Worm (Caenorhabditis elegans) whole organism, L4 larva: ENCODE results near the gene rpa-1.

Experiments used
- F26F4.8 ChIP-seq: fragments of 200-800 bp; sonication (Bioruptor generic); conservative IDR thresholded peaks from 2 replicates; pipeline ENCODE4 v1.3.6; 2022; ENCODE audit warnings: missing genetic modification characterization, missing compliant biosample characterization
- F44E2.7 ChIP-seq: fragments of 200-800 bp; sonication (Bioruptor generic); IDR thresholded peaks from 2 replicates; pipeline ENCODE4 v2.1.2; 2022; ENCODE audit warnings: missing genetic modification characterization, missing compliant biosample characterization
- F49E8.2 ChIP-seq: sonication (generic microtip); optimal IDR thresholded peaks from 2 replicates; lab custom pipeline; 2016; ENCODE audit warnings: missing compliant biosample characterization, mild to moderate bottlenecking, missing genetic modification characterization, borderline replicate concordance
- Y105C5A.15 ChIP-seq: fragments of 200-800 bp; sonication (Bioruptor generic); IDR thresholded peaks from 2 replicates; pipeline ENCODE4 v1.3.6; 2022; ENCODE audit warnings: missing genetic modification characterization, missing compliant biosample characterization
- Y5F2A.4 ChIP-seq: fragments of 200-800 bp; sonication (Bioruptor generic); optimal IDR thresholded peaks from 2 replicates; lab custom pipeline; 2018; ENCODE audit warnings: mild to moderate bottlenecking, missing genetic modification characterization, missing compliant biosample characterization
- ZK337.2 ChIP-seq: fragments of 200-800 bp; sonication (Bioruptor generic); IDR thresholded peaks from 2 replicates; pipeline ENCODE4 v1.3.6; 2022; ENCODE audit warnings: missing genetic modification reagents, missing genetic modification characterization, missing compliant biosample characterization
- ZK546.5 ChIP-seq, 2 experiments: sonication (generic microtip); optimal IDR thresholded peaks; 2 replicates each; lab custom pipeline; 2017; ENCODE audit warnings: missing biosample characterization in 2 of 2, missing genetic modification characterization in 2 of 2
- aha-1 ChIP-seq: fragments of 150-350 bp; peaks from one replicate; lab custom pipeline; 2014; ENCODE audit warnings: missing biosample characterization, missing genetic modification characterization
- ama-1 ChIP-seq: fragments of 150-350 bp; optimal IDR thresholded peaks from 2 replicates; lab custom pipeline; 2014; ENCODE audit warnings: inconsistent platforms, mixed read lengths
- ceh-20 ChIP-seq: fragments of 200-800 bp; sonication (Bioruptor generic); IDR thresholded peaks from 2 replicates; pipeline ENCODE4 v1.3.6; 2022; ENCODE audit warnings: missing genetic modification reagents, missing genetic modification characterization, missing compliant biosample characterization
- ceh-44 ChIP-seq: fragments of 200-800 bp; sonication (Bioruptor generic); IDR thresholded peaks from 2 replicates; pipeline ENCODE4 v1.3.6; 2022; ENCODE audit warnings: missing genetic modification reagents, missing genetic modification characterization, missing compliant biosample characterization
- ces-1 ChIP-seq: fragments of 150-350 bp; sonication (generic microtip); optimal IDR thresholded peaks from 4 replicates; lab custom pipeline; 2014; ENCODE audit warnings: missing biosample characterization, missing genetic modification reagents, missing genetic modification characterization
- ctbp-1 ChIP-seq: fragments of 200-800 bp; sonication (Bioruptor generic); IDR thresholded peaks from 2 replicates; pipeline ENCODE4 v1.3.6; 2022; ENCODE audit warnings: missing genetic modification reagents, missing genetic modification characterization, missing compliant biosample characterization
- daf-12 ChIP-seq: fragments of 150-350 bp; optimal IDR thresholded peaks from 2 replicates; lab custom pipeline; 2014; ENCODE audit warnings: missing biosample characterization, missing genetic modification reagents, missing genetic modification characterization
- daf-8 ChIP-seq: fragments of 200-800 bp; sonication (Bioruptor generic); IDR thresholded peaks from 2 replicates; pipeline ENCODE4 v1.3.6; 2022; ENCODE audit warnings: missing genetic modification characterization, missing compliant biosample characterization
- dmd-8 ChIP-seq: fragments of 200-800 bp; sonication (Bioruptor generic); IDR thresholded peaks from 2 replicates; pipeline ENCODE4 v1.3.6; 2022; ENCODE audit warnings: missing genetic modification characterization, missing compliant biosample characterization
- dmd-9 ChIP-seq: fragments of 200-800 bp; sonication (Bioruptor generic); IDR thresholded peaks from 2 replicates; pipeline ENCODE4 v1.3.6; 2022; ENCODE audit warnings: missing genetic modification reagents, missing genetic modification characterization, missing compliant biosample characterization
- duxl-1 ChIP-seq: sonication (generic microtip); optimal IDR thresholded peaks from 2 replicates; lab custom pipeline; 2016; ENCODE audit warnings: mild to moderate bottlenecking, missing genetic modification characterization, moderate library complexity, missing compliant biosample characterization; ENCODE audit not compliant: poor library complexity
- egl-27 ChIP-seq: sonication (generic microtip); optimal IDR thresholded peaks from 3 replicates; lab custom pipeline; 2017; ENCODE audit warnings: missing biosample characterization, missing genetic modification reagents, missing genetic modification characterization
- gei-8 ChIP-seq: fragments of 200-800 bp; sonication (Bioruptor generic); optimal IDR thresholded peaks from 2 replicates; lab custom pipeline; 2018; ENCODE audit warnings: mild to moderate bottlenecking, missing genetic modification characterization, missing compliant biosample characterization
- hlh-11 ChIP-seq: fragments of 200-800 bp; sonication (Bioruptor generic); optimal IDR thresholded peaks from 2 replicates; lab custom pipeline; 2018; ENCODE audit warnings: mild to moderate bottlenecking, missing genetic modification characterization, missing compliant biosample characterization
- hlh-30 ChIP-seq: sonication (generic microtip); optimal IDR thresholded peaks from 2 replicates; lab custom pipeline; 2017; ENCODE audit warnings: antibody characterized with exemption, mild to moderate bottlenecking, missing genetic modification characterization, missing compliant biosample characterization; ENCODE audit not compliant: insufficient read depth
- jun-1 ChIP-seq: fragments of 150-350 bp; optimal IDR thresholded peaks from 2 replicates; lab custom pipeline; 2014; ENCODE audit warnings: missing biosample characterization, missing genetic modification reagents, missing genetic modification characterization
- lim-7 ChIP-seq: fragments of 200-800 bp; sonication (Bioruptor generic); IDR thresholded peaks from 2 replicates; pipeline ENCODE4 v1.3.6; 2022; ENCODE audit warnings: missing genetic modification characterization, missing compliant biosample characterization
- lin-15B ChIP-seq: fragments of 150-350 bp; sonication (generic microtip); optimal IDR thresholded peaks from 3 replicates; lab custom pipeline; 2014; ENCODE audit warnings: missing biosample characterization, missing genetic modification characterization
- lin-39 ChIP-seq: fragments of 150-350 bp; optimal IDR thresholded peaks from 2 replicates; lab custom pipeline; 2014; ENCODE audit warnings: missing biosample characterization, missing genetic modification reagents, missing genetic modification characterization
- lsy-2 ChIP-seq, 2 experiments: fragments of 150-350 bp in 1 of 2; sonication (generic microtip) in 1 of 2; optimal IDR thresholded peaks; 2 replicates each; lab custom pipeline; 2014 to 2017; ENCODE audit warnings: missing biosample characterization in 2 of 2, missing genetic modification characterization in 2 of 2
- madf-9 ChIP-seq: fragments of 200-800 bp; sonication (Bioruptor generic); conservative IDR thresholded peaks from 2 replicates; pipeline ENCODE4 v1.3.6; 2022; ENCODE audit warnings: missing genetic modification reagents, missing genetic modification characterization, missing compliant biosample characterization
- mdl-1 ChIP-seq, 2 experiments: fragments of 150-350 bp in 1 of 2; sonication (generic microtip) in 1 of 2; optimal IDR thresholded peaks; 2 replicates each; lab custom pipeline; 2014 to 2017; ENCODE audit warnings: missing biosample characterization in 2 of 2, missing genetic modification characterization in 2 of 2
- mxl-2 ChIP-seq: fragments of 200-800 bp; sonication (Bioruptor generic); conservative IDR thresholded peaks from 2 replicates; pipeline ENCODE4 v1.3.6; 2022; ENCODE audit warnings: missing genetic modification reagents, missing genetic modification characterization, missing compliant biosample characterization
- nhr-102 ChIP-seq: sonication (generic microtip); optimal IDR thresholded peaks from 2 replicates; lab custom pipeline; 2016; ENCODE audit warnings: mild to moderate bottlenecking, missing genetic modification characterization, moderate library complexity, missing compliant biosample characterization
- nhr-111 ChIP-seq: fragments of 200-800 bp; sonication (Bioruptor generic); optimal IDR thresholded peaks from 2 replicates; lab custom pipeline; 2018; ENCODE audit warnings: mild to moderate bottlenecking, missing genetic modification characterization, missing compliant biosample characterization
- nhr-237 ChIP-seq: sonication (generic microtip); optimal IDR thresholded peaks from 2 replicates; lab custom pipeline; 2017; ENCODE audit warnings: missing biosample characterization, missing genetic modification characterization
- nhr-25 ChIP-seq: sonication (generic microtip); optimal IDR thresholded peaks from 2 replicates; lab custom pipeline; 2017; ENCODE audit warnings: missing genetic modification characterization, mild to moderate bottlenecking, missing compliant biosample characterization, antibody characterized with exemption, moderate library complexity, borderline replicate concordance; ENCODE audit not compliant: insufficient read depth
- nhr-42 ChIP-seq: fragments of 200-800 bp; sonication (Bioruptor generic); IDR thresholded peaks from 2 replicates; pipeline ENCODE4 v1.3.6; 2022; ENCODE audit warnings: missing genetic modification characterization, missing compliant biosample characterization
- nhr-6 ChIP-seq: fragments of 150-350 bp; optimal IDR thresholded peaks from 2 replicates; lab custom pipeline; 2014; ENCODE audit warnings: missing biosample characterization, missing genetic modification characterization
- nhr-76 ChIP-seq: fragments of 150-350 bp; optimal IDR thresholded peaks from 2 replicates; lab custom pipeline; 2014; ENCODE audit warnings: missing biosample characterization, missing genetic modification characterization
- php-3 ChIP-seq: fragments of 200-800 bp; sonication (Bioruptor generic); IDR thresholded peaks from 2 replicates; pipeline ENCODE4 v1.3.6; 2022; ENCODE audit warnings: missing genetic modification reagents, missing genetic modification characterization, missing compliant biosample characterization
- saeg-2 ChIP-seq: fragments of 200-800 bp; sonication (Bioruptor generic); IDR thresholded peaks from 2 replicates; pipeline ENCODE4 v1.3.6; 2022; ENCODE audit warnings: missing genetic modification reagents, missing genetic modification characterization, missing compliant biosample characterization
- spr-1 ChIP-seq: sonication (generic microtip); optimal IDR thresholded peaks from 2 replicates; lab custom pipeline; 2016; ENCODE audit warnings: mild to moderate bottlenecking, missing genetic modification characterization, missing compliant biosample characterization
- tra-1 ChIP-seq: fragments of 200-800 bp; sonication (Bioruptor generic); IDR thresholded peaks from 2 replicates; pipeline ENCODE4 v1.3.6; 2022; ENCODE audit warnings: missing genetic modification reagents, missing genetic modification characterization, missing compliant biosample characterization
- unc-130 ChIP-seq: sonication (generic microtip); optimal IDR thresholded peaks from 2 replicates; lab custom pipeline; 2016; ENCODE audit warnings: missing genetic modification reagents, missing genetic modification characterization, missing compliant biosample characterization
- unc-39 ChIP-seq: sonication (generic microtip); optimal IDR thresholded peaks from 2 replicates; lab custom pipeline; 2017; ENCODE audit warnings: missing biosample characterization, missing genetic modification characterization
- unc-62 ChIP-seq, 3 experiments: fragments of 150-350 bp in 1 of 3; sonication (generic microtip); optimal IDR thresholded peaks in 2 of 3; peaks in 1 of 3; 1 replicate in 1 of 3; 2 replicates in 2 of 3; lab custom pipeline; 2014 to 2017; ENCODE audit warnings: missing biosample characterization in 3 of 3, missing genetic modification characterization in 3 of 3, missing genetic modification reagents in 3 of 3, missing genotype in 1 of 3
- vab-7 ChIP-seq: fragments of 200-800 bp; sonication (Bioruptor generic); IDR thresholded peaks from 2 replicates; pipeline ENCODE4 v1.3.6; 2022; ENCODE audit warnings: missing genetic modification reagents, missing genetic modification characterization, missing compliant biosample characterization
- zfp-2 ChIP-seq: sonication (generic microtip); optimal IDR thresholded peaks from 2 replicates; lab custom pipeline; 2016; ENCODE audit warnings: mild to moderate bottlenecking, missing genetic modification characterization, missing compliant biosample characterization
- ztf-11 ChIP-seq: fragments of 150-350 bp; optimal IDR thresholded peaks from 2 replicates; lab custom pipeline; 2014; ENCODE audit warnings: missing biosample characterization, missing genetic modification characterization

Gene rpa-1

ce11 chrII:7620413-7620812, 44.0 kb upstream of the rpa-1 start, which contains the start of gene R07G3.8:
Gene R07G3.8, minus strand, starts transcription at chrII:7620513.
- TF ChIP-seq ZK546.5 (tag; optimal IDR thresholded peaks at IDR 0.05; lab: Kevin White, UChicago) = no peak
- no peak for TF ChIP-seq Y105C5A.15 (GFP tag; lab: Robert Waterston, UW)
- no peak for TF ChIP-seq hlh-11
- no peak for TF ChIP-seq vab-7 (GFP tag; lab: Robert Waterston, UW)
- TF ChIP-seq ceh-20 (GFP tag; lab: Robert Waterston, UW) = no peak
- TF ChIP-seq unc-130 (GFP tag; lab: Kevin White, UChicago) = no peak
- no peak for TF ChIP-seq gei-8
- TF ChIP-seq ctbp-1 = no peak
- no peak for TF ChIP-seq madf-9 (GFP tag; lab: Robert Waterston, UW)
- no peak for TF ChIP-seq daf-12
- TF ChIP-seq nhr-237 (tag; lab: Kevin White, UChicago) = no peak

- peak; percentile 57 for TF ChIP-seq hlh-30
- peak in 1 of 2 experiments; percentile 70 for TF ChIP-seq unc-62 (GFP tag; optimal IDR thresholded peaks at IDR 0.05 in 1 of 2; lab: Kevin White, UChicago)
- no peak for TF ChIP-seq unc-62 (tag; optimal IDR thresholded peaks at IDR 0.05; lab: Kevin White, UChicago)
- no peak for TF ChIP-seq lsy-2 (tag; optimal IDR thresholded peaks at IDR 0.05; lab: Kevin White, UChicago)
- peak in 1 of 2 experiments; percentile 19 for TF ChIP-seq mdl-1 (tag; optimal IDR thresholded peaks at IDR 0.05; lab: Kevin White, UChicago)
- no peak for TF ChIP-seq F44E2.7 (GFP tag; lab: Robert Waterston, UW)
- peak; percentile 20 for TF ChIP-seq aha-1 (tag; lab: Kevin White, UChicago)
- TF ChIP-seq tra-1 (GFP tag; lab: Robert Waterston, UW) = no peak
- TF ChIP-seq, all 104 proteins: peak for 4
Observed at ce11 chrII:7621513-7621912, 42.9 kb upstream of the rpa-1 start.

- no peak for TF ChIP-seq ZK337.2 (GFP tag; lab: Robert Waterston, UW)
- no peak for TF ChIP-seq nhr-76 (tag; lab: Kevin White, UChicago)
- TF ChIP-seq ceh-44 = no peak
- 0 out of 2 replicates have a peak, but pooled peaks have one; percentile 15 for TF ChIP-seq dmd-8 (GFP tag; lab: Robert Waterston, UW)
- no peak for TF ChIP-seq mxl-2 (GFP tag; lab: Robert Waterston, UW)
- no peak for TF ChIP-seq zfp-2 (tag; lab: Kevin White, UChicago)
- no peak for TF ChIP-seq nhr-102 (tag; lab: Kevin White, UChicago)
- no peak for TF ChIP-seq saeg-2 (GFP tag; lab: Robert Waterston, UW)
- TF ChIP-seq egl-27 (tag; lab: Kevin White, UChicago) = no peak
- no peak for TF ChIP-seq ama-1
- no peak for TF ChIP-seq spr-1
- TF ChIP-seq Y5F2A.4 = no peak
- TF ChIP-seq F26F4.8 = no peak
- no peak for TF ChIP-seq madf-9 (GFP tag; lab: Robert Waterston, UW)
- TF ChIP-seq nhr-6 = no peak
- TF ChIP-seq duxl-1 (tag; lab: Kevin White, UChicago) = no peak
- no peak for TF ChIP-seq lin-15B (tag; lab: Kevin White, UChicago)
- TF ChIP-seq lim-7 = no peak
- TF ChIP-seq ztf-11 (tag; lab: Kevin White, UChicago) = no peak
- TF ChIP-seq F49E8.2 (tag; lab: Kevin White, UChicago) = no peak
- TF ChIP-seq lin-39 (tag; lab: Kevin White, UChicago) = no peak
- TF ChIP-seq vab-7 (GFP tag; lab: Robert Waterston, UW) = no peak
- TF ChIP-seq ces-1 = no peak
- no peak for TF ChIP-seq nhr-42 (GFP tag; lab: Robert Waterston, UW)
- 0 out of 2 replicates have a peak, but pooled peaks have one; percentile 14 for TF ChIP-seq ceh-20 (GFP tag; lab: Robert Waterston, UW)
- TF ChIP-seq nhr-111 = no peak
- no peak for TF ChIP-seq daf-8 (GFP tag; lab: Robert Waterston, UW)
- TF ChIP-seq dmd-9 (GFP tag; lab: Robert Waterston, UW) = no peak
- no peak for TF ChIP-seq nhr-25 (tag; lab: Kevin White, UChicago)
- no peak for TF ChIP-seq jun-1 (tag; lab: Kevin White, UChicago)
- TF ChIP-seq unc-39 (tag; lab: Kevin White, UChicago) = no peak
- 0 out of 2 replicates have a peak, but pooled peaks have one; percentile 11 for TF ChIP-seq php-3 (GFP tag; lab: Robert Waterston, UW)
- TF ChIP-seq unc-62 (GFP tag; optimal IDR thresholded peaks at IDR 0.05 in 1 of 2; lab: Kevin White, UChicago) = peak in 1 of 2 experiments; percentile 96
- TF ChIP-seq unc-62 (tag; optimal IDR thresholded peaks at IDR 0.05; lab: Kevin White, UChicago) = no peak
- TF ChIP-seq gei-8 = no peak
- TF ChIP-seq aha-1 (tag; lab: Kevin White, UChicago) = peak; percentile 77
Observed at ce11 chrII:7623466-7623865, 40.9 kb upstream of the rpa-1 start.
